Worm (Caenorhabditis elegans) whole organism, late embryonic: ENCODE measurements around the gene fbxb-31.
A peak's percentile ranks its signal among the peaks of the same experiment; 100 is the strongest.

Experiments used
- F13H6.1 ChIP-seq: sonication (generic microtip); optimal IDR thresholded peaks from 2 replicates; lab custom pipeline; 2016; ENCODE audit warnings: missing genetic modification characterization, missing compliant biosample characterization
- K09A11.1 ChIP-seq: sonication (generic microtip); optimal IDR thresholded peaks from 2 replicates; lab custom pipeline; 2017; ENCODE audit warnings: antibody characterized with exemption, mild to moderate bottlenecking, missing genetic modification characterization, missing compliant biosample characterization; ENCODE audit not compliant: insufficient read depth
- T23F11.4 ChIP-seq: fragments of 200-800 bp; sonication (Bioruptor generic); optimal IDR thresholded peaks from 2 replicates; lab custom pipeline; 2018; ENCODE audit warnings: mild to moderate bottlenecking, missing genetic modification characterization, missing compliant biosample characterization
- Y22D7AL.16 ChIP-seq: sonication (generic microtip); optimal IDR thresholded peaks from 2 replicates; lab custom pipeline; 2016; ENCODE audit warnings: missing genetic modification characterization, missing compliant biosample characterization
- ama-1 ChIP-seq: fragments of 150-350 bp; optimal IDR thresholded peaks from 2 replicates; lab custom pipeline; 2014
- ceh-14 ChIP-seq: sonication (generic microtip); optimal IDR thresholded peaks from 2 replicates; lab custom pipeline; 2016; ENCODE audit warnings: missing genotype, missing genetic modification characterization, missing compliant biosample characterization
- ceh-18 ChIP-seq: sonication (generic microtip); optimal IDR thresholded peaks from 2 replicates; lab custom pipeline; 2016; ENCODE audit warnings: missing genetic modification characterization, missing compliant biosample characterization
- ceh-19 ChIP-seq: fragments of 200-800 bp; sonication (Bioruptor generic); optimal IDR thresholded peaks from 2 replicates; lab custom pipeline; 2018; ENCODE audit warnings: mild to moderate bottlenecking, missing genetic modification characterization, missing compliant biosample characterization
- ceh-30 ChIP-seq: fragments of 150-350 bp; optimal IDR thresholded peaks from 2 replicates; lab custom pipeline; 2014; ENCODE audit warnings: missing biosample characterization, missing genetic modification characterization
- ceh-34 ChIP-seq: sonication (generic microtip); optimal IDR thresholded peaks from 2 replicates; lab custom pipeline; 2016; ENCODE audit warnings: mild to moderate bottlenecking, missing genetic modification characterization, missing compliant biosample characterization
- ceh-45 ChIP-seq: fragments of 200-800 bp; sonication (Bioruptor generic); IDR thresholded peaks from 2 replicates; pipeline ENCODE4 v1.3.6; 2022; ENCODE audit warnings: missing genetic modification reagents, missing genetic modification characterization, missing compliant biosample characterization
- ceh-48 ChIP-seq: sonication (generic microtip); optimal IDR thresholded peaks from 2 replicates; lab custom pipeline; 2016; ENCODE audit warnings: missing genetic modification characterization, inconsistent platforms, missing compliant biosample characterization
- ceh-9 ChIP-seq: sonication (generic microtip); optimal IDR thresholded peaks from 2 replicates; lab custom pipeline; 2016; ENCODE audit warnings: mild to moderate bottlenecking, missing genetic modification characterization, inconsistent platforms, missing compliant biosample characterization
- che-1 ChIP-seq: sonication (generic microtip); optimal IDR thresholded peaks from 2 replicates; lab custom pipeline; 2016; ENCODE audit warnings: mild to moderate bottlenecking, missing genetic modification characterization, missing compliant biosample characterization
- dmd-4 ChIP-seq: sonication (generic microtip); optimal IDR thresholded peaks from 2 replicates; lab custom pipeline; 2016; ENCODE audit warnings: borderline replicate concordance, missing genetic modification characterization, missing compliant biosample characterization
- dve-1 ChIP-seq: sonication (generic microtip); optimal IDR thresholded peaks from 2 replicates; lab custom pipeline; 2017; ENCODE audit warnings: antibody characterized with exemption, mild to moderate bottlenecking, missing genetic modification characterization, missing compliant biosample characterization
- ets-4 ChIP-seq: sonication (generic microtip); optimal IDR thresholded peaks from 2 replicates; lab custom pipeline; 2016; ENCODE audit warnings: missing genetic modification characterization, missing compliant biosample characterization
- eyg-1 ChIP-seq: sonication (generic microtip); optimal IDR thresholded peaks from 2 replicates; lab custom pipeline; 2016; ENCODE audit warnings: missing genotype, missing genetic modification characterization, missing compliant biosample characterization
- hlh-15 ChIP-seq: sonication (generic microtip); optimal IDR thresholded peaks from 2 replicates; lab custom pipeline; 2016; ENCODE audit warnings: missing genetic modification characterization, missing compliant biosample characterization
- hlh-8 ChIP-seq: sonication (generic microtip); optimal IDR thresholded peaks from 2 replicates; lab custom pipeline; 2016; ENCODE audit warnings: missing genotype, missing genetic modification characterization, missing compliant biosample characterization
- lim-6 ChIP-seq: sonication (generic microtip); optimal IDR thresholded peaks from 2 replicates; lab custom pipeline; 2016; ENCODE audit warnings: missing genetic modification characterization, missing compliant biosample characterization
- madf-2 ChIP-seq: sonication (generic microtip); optimal IDR thresholded peaks from 2 replicates; lab custom pipeline; 2017; ENCODE audit warnings: missing genetic modification characterization, missing compliant biosample characterization
- nfya-1 ChIP-seq: sonication (generic microtip); optimal IDR thresholded peaks from 2 replicates; lab custom pipeline; 2017; ENCODE audit warnings: missing genetic modification characterization, mild to moderate bottlenecking, missing compliant biosample characterization, antibody characterized with exemption, moderate library complexity
- nhr-232 ChIP-seq: sonication (generic microtip); optimal IDR thresholded peaks from 2 replicates; lab custom pipeline; 2016; ENCODE audit warnings: missing genetic modification characterization, missing compliant biosample characterization
- npax-4 ChIP-seq: sonication (generic microtip); optimal IDR thresholded peaks from 2 replicates; lab custom pipeline; 2016; ENCODE audit warnings: missing genetic modification characterization, missing compliant biosample characterization
- pha-2 ChIP-seq: sonication (generic microtip); optimal IDR thresholded peaks from 2 replicates; lab custom pipeline; 2017; ENCODE audit warnings: mild to moderate bottlenecking, missing genetic modification characterization, missing compliant biosample characterization
- pqm-1 ChIP-seq: sonication (generic microtip); optimal IDR thresholded peaks from 2 replicates; lab custom pipeline; 2016; ENCODE audit warnings: missing genetic modification characterization, missing compliant biosample characterization
- sox-2 ChIP-seq: fragments of 200-800 bp; sonication (Bioruptor generic); IDR thresholded peaks from 2 replicates; pipeline ENCODE4 v1.3.6; 2022; ENCODE audit warnings: missing genetic modification reagents, missing genetic modification characterization, missing compliant biosample characterization
- sox-4 ChIP-seq: sonication (generic microtip); optimal IDR thresholded peaks from 2 replicates; lab custom pipeline; 2017; ENCODE audit warnings: mild to moderate bottlenecking, missing genetic modification characterization, inconsistent platforms, missing compliant biosample characterization
- tbx-2 ChIP-seq: sonication (generic microtip); optimal IDR thresholded peaks from 2 replicates; lab custom pipeline; 2016; ENCODE audit warnings: missing genetic modification characterization, missing compliant biosample characterization
- tbx-7 ChIP-seq: sonication (generic microtip); optimal IDR thresholded peaks from 2 replicates; lab custom pipeline; 2016; ENCODE audit warnings: missing genotype, missing genetic modification characterization, missing compliant biosample characterization
- unc-3 ChIP-seq, 2 experiments: fragments of 200-800 bp in 1 of 2; sonication (Bioruptor generic) in 1 of 2; sonication (generic microtip) in 1 of 2; conservative IDR thresholded peaks in 1 of 2; optimal IDR thresholded peaks in 1 of 2; 2 replicates each; pipeline versions ENCODE4 v1.3.6 to Lab custom; 2016 to 2022; ENCODE audit warnings: missing compliant biosample characterization in 2 of 2, missing genetic modification characterization in 2 of 2, missing genetic modification reagents in 1 of 2
- unc-86 ChIP-seq: sonication (generic microtip); optimal IDR thresholded peaks from 2 replicates; lab custom pipeline; 2016; ENCODE audit warnings: missing genetic modification characterization, missing compliant biosample characterization
- zip-5 ChIP-seq: sonication (generic microtip); optimal IDR thresholded peaks from 2 replicates; lab custom pipeline; 2016; ENCODE audit warnings: missing genetic modification characterization, missing compliant biosample characterization

fbxb-31 gene

ce11 chrII:3673493-3673892 lies 34.4 kb upstream of the fbxb-31 start, which contains the start of gene sea-1:
Gene sea-1, minus strand, starts transcription at chrII:3673593.
- TF ChIP-seq npax-4 (tag; lab: Kevin White, UChicago) (no peak), ceh-19 (no peak), madf-2 (no peak), pha-2 (tag; lab: Kevin White, UChicago) (no peak), pqm-1 (tag; lab: Kevin White, UChicago) (no peak), ceh-14 (no peak), ceh-48 (tag; lab: Kevin White, UChicago) (no peak), ceh-18 (tag; lab: Kevin White, UChicago) (no peak), ama-1 (no peak), che-1 (tag; lab: Kevin White, UChicago) (no peak), unc-3 (GFP tag; conservative IDR thresholded peaks at IDR 0.05; lab: Robert Waterston, UW) (no peak), unc-3 (tag; optimal IDR thresholded peaks at IDR 0.05; lab: Kevin White, UChicago) (no peak), ets-4 (tag; lab: Kevin White, UChicago) (no peak), nhr-232 (tag; lab: Kevin White, UChicago) (no peak), F13H6.1 (tag; lab: Kevin White, UChicago) (no peak), sox-4 (no peak), ceh-45 (GFP tag; lab: Robert Waterston, UW) (no peak), Y22D7AL.16 (tag; lab: Kevin White, UChicago) (no peak), hlh-8 (tag; lab: Kevin White, UChicago) (no peak)
- TF ChIP-seq, all 69 proteins: peak for 0

- no peak for TF ChIP-seq K09A11.1 (tag; lab: Kevin White, UChicago)
- no peak for TF ChIP-seq tbx-7 (tag; lab: Kevin White, UChicago)
These were observed 31.8 kb upstream of the fbxb-31 start, which contains the start of gene srx-98 for ce11 chrII:3670956-3671355. Gene srx-98, minus strand, starts transcription at chrII:3671056.

ce11 chrII:3669315-3669714 lies 30.2 kb upstream of the fbxb-31 start, which contains the start of gene srx-97:
Gene srx-97, minus strand, starts transcription at chrII:3669415.
- TF ChIP-seq unc-86 (no peak), dve-1 (no peak), pqm-1 (tag; lab: Kevin White, UChicago) (no peak)

ce11 chrII:3665181-3665580 lies 26.0 kb upstream of the fbxb-31 start:
- peak; percentile 64 for TF ChIP-seq nfya-1 (tag; lab: Kevin White, UChicago)
- no peak for TF ChIP-seq T23F11.4
- no peak for TF ChIP-seq lim-6 (tag; lab: Kevin White, UChicago)
- no peak for TF ChIP-seq eyg-1

- TF ChIP-seq ceh-30 (tag; lab: Kevin White, UChicago): no peak
- no peak for TF ChIP-seq ceh-34 (tag; lab: Kevin White, UChicago)
- TF ChIP-seq ceh-48 (tag; lab: Kevin White, UChicago): no peak
- TF ChIP-seq zip-5 (tag; lab: Kevin White, UChicago): no peak
- no peak for TF ChIP-seq tbx-2 (tag; lab: Kevin White, UChicago)
These were observed 25.3 kb upstream of the fbxb-31 start, which contains the start of gene F19B10.3 for ce11 chrII:3664470-3664869. Gene F19B10.3, plus strand, starts transcription at chrII:3664770.

ce11 chrII:3663796-3664195 lies 24.7 kb upstream of the fbxb-31 start, which contains the start of gene F19B10.6:
Gene F19B10.6, minus strand, starts transcription at chrII:3663896.
- TF ChIP-seq ceh-9 (tag; lab: Kevin White, UChicago): no peak
- TF ChIP-seq che-1 (tag; lab: Kevin White, UChicago): no peak
- no peak for TF ChIP-seq Y22D7AL.16 (tag; lab: Kevin White, UChicago)
- no peak for TF ChIP-seq ets-4 (tag; lab: Kevin White, UChicago)
- no peak for TF ChIP-seq dmd-4
- TF ChIP-seq sox-2 (GFP tag; lab: Robert Waterston, UW): no peak
- TF ChIP-seq lim-6 (tag; lab: Kevin White, UChicago): no peak
- TF ChIP-seq tbx-7 (tag; lab: Kevin White, UChicago): no peak
- no peak for TF ChIP-seq hlh-15 (tag; lab: Kevin White, UChicago)
